Worm (Caenorhabditis elegans): ENCODE data around the gene smoc-1.

DNA sequence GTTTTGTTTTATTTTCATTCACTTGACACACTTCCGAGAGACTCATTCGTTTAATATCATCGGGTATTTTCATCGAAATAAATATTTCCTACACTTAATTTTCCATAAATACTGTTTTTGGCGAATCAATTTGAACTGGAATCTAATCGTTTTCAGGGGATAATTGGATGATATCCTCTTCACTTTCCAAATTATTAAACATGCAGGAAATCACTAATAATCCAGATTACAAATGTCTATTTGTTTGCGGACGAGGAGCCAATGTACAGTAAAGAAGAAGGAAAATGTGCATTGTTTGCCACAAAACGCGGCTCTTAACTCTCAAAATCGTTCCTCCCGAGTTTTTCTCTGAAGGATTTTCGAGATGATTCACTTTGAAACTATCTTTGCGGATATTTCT is 19.1 kb downstream of the smoc-1 start, which contains the start of gene F55A11.6:
- TF ChIP-seq dpff-1 (tag; optimal IDR thresholded peaks at IDR 0.05) (no peak), him-1 (tag; optimal IDR thresholded peaks at IDR 0.05) (no peak), B0035.1 (tag; optimal IDR thresholded peaks at IDR 0.05) (no peak), cebp-2 (GFP tag; IDR thresholded peaks at IDR 0.05) (no peak), efl-1 (GFP tag; optimal IDR thresholded peaks at IDR 0.05) (no peak)
